Worm (Caenorhabditis elegans): ENCODE results near the gene T26C5.5.

The T26C5.5 gene

DNA sequence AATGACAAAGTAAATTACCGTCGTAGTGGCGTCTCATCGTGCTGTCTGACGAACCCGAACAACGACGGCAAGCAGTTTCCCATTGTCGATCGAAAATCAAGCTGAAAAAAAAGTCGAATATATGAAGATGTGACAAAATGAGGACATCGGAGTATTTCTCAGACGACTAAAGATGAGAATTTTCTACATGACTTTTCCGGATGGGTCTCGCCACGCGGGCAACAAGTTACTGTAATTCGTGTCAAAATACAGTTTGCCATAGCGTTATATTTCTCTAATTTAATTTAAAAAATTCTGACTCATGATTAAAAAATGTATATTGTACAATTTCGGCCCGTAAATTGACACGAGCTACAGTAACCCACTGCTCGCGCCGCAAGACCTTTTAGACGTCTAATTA is 26.4 kb upstream of the T26C5.5 start, which contains the start of gene C01G6.4:
Gene C01G6.4, minus strand, starts transcription at position 101 of the 400 bp plus-strand sequence.
- no peak for TF ChIP-seq syd-9 (tag; optimal IDR thresholded peaks at IDR 0.05)
- no peak for TF ChIP-seq ceh-24 (tag; optimal IDR thresholded peaks at IDR 0.05)
- TF ChIP-seq ahr-1 (tag; optimal IDR thresholded peaks at IDR 0.05), result no peak
- TF ChIP-seq madf-2 (tag; optimal IDR thresholded peaks at IDR 0.05), result no peak

DNA sequence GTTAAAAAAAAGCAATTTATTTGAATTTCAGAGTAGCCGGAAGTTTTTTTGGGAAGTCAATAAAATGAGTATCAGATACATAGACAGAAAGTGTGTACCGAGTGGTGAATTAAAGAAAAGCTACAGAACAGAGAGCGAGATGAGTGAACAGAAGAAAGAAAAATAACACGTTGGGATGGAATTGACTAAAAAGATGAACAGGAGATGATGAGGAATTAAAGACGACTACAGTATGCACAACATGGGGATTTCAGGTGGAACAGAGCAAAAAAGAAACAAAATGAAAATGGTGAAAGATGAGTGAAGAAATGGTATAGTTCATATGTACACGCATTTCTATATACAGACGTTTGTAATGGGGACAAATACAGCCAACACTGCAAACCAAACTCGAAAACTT is 24.7 kb upstream of the T26C5.5 start:
- TF ChIP-seq ama-1 (optimal IDR thresholded peaks at IDR 0.05), result no peak
- TF ChIP-seq elt-4 (tag; optimal IDR thresholded peaks at IDR 0.05), result no peak
- no peak for TF ChIP-seq C38D4.7 (GFP tag; optimal IDR thresholded peaks at IDR 0.05)
- TF ChIP-seq ceh-48 (tag; optimal IDR thresholded peaks at IDR 0.05), result no peak

DNA sequence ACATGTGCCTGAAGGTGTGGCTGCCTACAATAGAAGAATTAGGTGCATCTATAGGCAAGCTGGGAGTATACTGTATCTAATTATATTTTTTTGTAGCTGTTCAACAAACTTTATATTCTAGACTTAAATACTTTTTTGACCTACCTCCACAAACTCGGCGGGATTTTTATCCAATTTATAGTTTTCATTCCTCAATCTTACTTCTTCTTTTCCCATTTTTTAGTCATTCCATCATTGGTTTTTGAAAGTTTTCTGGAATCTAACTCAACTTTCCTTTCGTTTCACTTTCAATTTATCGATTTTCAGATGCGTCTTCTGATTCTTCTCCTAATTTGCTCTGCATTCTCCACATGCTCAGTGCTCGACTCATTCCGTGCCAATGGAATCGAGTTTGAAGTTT is 23.0 kb upstream of the T26C5.5 start, which contains the start of gene C01G6.3:
Gene C01G6.3, plus strand, starts transcription at position 301 of the 400 bp plus-strand sequence.
- no peak for TF ChIP-seq K09A11.1 (tag; optimal IDR thresholded peaks at IDR 0.05; ENCODE audit: insufficient read depth)
- TF ChIP-seq pat-9 (tag; optimal IDR thresholded peaks at IDR 0.05), result no peak
- TF ChIP-seq zip-5 (tag; optimal IDR thresholded peaks at IDR 0.05), result no peak
- TF ChIP-seq T23F11.4 (GFP tag; optimal IDR thresholded peaks at IDR 0.05), result no peak
- no peak for TF ChIP-seq ceh-34 (tag; optimal IDR thresholded peaks at IDR 0.05)
- no peak for TF ChIP-seq ceh-24 (tag; optimal IDR thresholded peaks at IDR 0.05)
- TF ChIP-seq ets-4 (tag; optimal IDR thresholded peaks at IDR 0.05), result no peak
- TF ChIP-seq elt-4 (tag; optimal IDR thresholded peaks at IDR 0.05), result no peak
- TF ChIP-seq nfya-1 (tag; optimal IDR thresholded peaks at IDR 0.05), result no peak
- no peak for TF ChIP-seq C38D4.7 (GFP tag; optimal IDR thresholded peaks at IDR 0.05)
- no peak for TF ChIP-seq sox-2 (GFP tag; IDR thresholded peaks at IDR 0.05)
- TF ChIP-seq odd-2 (tag; optimal IDR thresholded peaks at IDR 0.05), result no peak
- TF ChIP-seq ceh-6 (GFP tag; optimal IDR thresholded peaks at IDR 0.05), result no peak
- no peak for TF ChIP-seq mec-3 (tag; optimal IDR thresholded peaks at IDR 0.05; ENCODE audit: borderline replicate concordance)
- TF ChIP-seq ref-2 (tag; optimal IDR thresholded peaks at IDR 0.05), result no peak

DNA sequence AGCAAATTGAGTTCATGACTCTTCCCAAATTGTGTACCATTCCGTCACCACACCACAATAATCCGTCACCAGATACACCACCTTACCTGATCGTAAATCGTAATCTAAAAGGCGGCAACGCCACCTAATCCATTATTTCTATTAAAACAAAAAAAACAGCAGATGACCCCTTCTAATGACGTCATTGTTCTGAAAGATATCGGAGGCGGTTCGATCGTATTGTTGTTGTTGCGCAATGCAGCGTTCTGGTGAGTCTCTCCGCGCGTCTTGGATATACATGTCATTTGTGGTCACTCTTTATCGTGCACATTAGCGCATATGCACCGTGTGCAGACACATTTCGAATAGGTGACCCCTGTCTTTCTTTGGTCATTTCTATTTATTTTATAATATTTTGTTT is 22.4 kb upstream of the T26C5.5 start:
- TF ChIP-seq tbx-2 (tag; optimal IDR thresholded peaks at IDR 0.05), result peak; percentile 45
- TF ChIP-seq unc-3 (GFP tag; conservative IDR thresholded peaks at IDR 0.05), result no peak
- TF ChIP-seq unc-3 (tag; optimal IDR thresholded peaks at IDR 0.05), result no peak

DNA sequence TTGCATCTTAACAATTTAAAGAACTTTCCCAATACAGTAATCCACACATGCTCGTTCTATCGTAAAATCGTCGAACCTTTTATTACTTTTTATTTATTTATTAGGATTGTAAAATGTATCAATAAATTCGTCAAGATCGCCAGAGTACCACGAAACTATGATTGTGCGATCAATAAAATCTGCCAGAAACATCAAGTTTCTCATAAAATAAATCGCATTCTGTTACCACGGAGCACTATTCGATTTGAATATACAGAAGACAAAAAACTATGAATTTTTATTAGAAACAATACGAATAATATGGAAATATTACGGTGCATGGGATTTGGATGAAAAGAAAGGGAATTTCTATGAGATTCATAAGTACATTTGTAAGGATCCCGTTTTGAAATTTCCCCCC is 20.2 kb upstream of the T26C5.5 start, which contains the start of gene C01G6.2:
Gene C01G6.2, plus strand, starts transcription at position 301 of the 400 bp plus-strand sequence.
- TF ChIP-seq C38D4.7 (GFP tag; optimal IDR thresholded peaks at IDR 0.05) (no peak), nfya-1 (tag; optimal IDR thresholded peaks at IDR 0.05) (no peak), ceh-14 (tag; optimal IDR thresholded peaks at IDR 0.05) (no peak), mec-3 (tag; optimal IDR thresholded peaks at IDR 0.05; ENCODE audit: borderline replicate concordance) (no peak), ceh-22 (tag; optimal IDR thresholded peaks at IDR 0.05) (no peak), pros-1 (tag; optimal IDR thresholded peaks at IDR 0.05) (no peak), syd-9 (tag; optimal IDR thresholded peaks at IDR 0.05) (no peak), pat-9 (tag; optimal IDR thresholded peaks at IDR 0.05) (no peak), ceh-24 (tag; optimal IDR thresholded peaks at IDR 0.05) (no peak), fkh-6 (tag; optimal IDR thresholded peaks at IDR 0.05) (no peak), ceh-48 (tag; optimal IDR thresholded peaks at IDR 0.05) (no peak), hlh-15 (tag; optimal IDR thresholded peaks at IDR 0.05) (no peak), ceh-19 (GFP tag; optimal IDR thresholded peaks at IDR 0.05) (no peak), sox-4 (tag; optimal IDR thresholded peaks at IDR 0.05) (no peak), hlh-6 (tag; optimal IDR thresholded peaks at IDR 0.05) (no peak), ceh-30 (tag; optimal IDR thresholded peaks at IDR 0.05) (no peak), elt-2 (tag; optimal IDR thresholded peaks at IDR 0.05) (no peak), ceh-45 (GFP tag; IDR thresholded peaks at IDR 0.05) (no peak)
